Worm (Caenorhabditis elegans): ENCODE measurements around the gene F52C9.3.

Gene F52C9.3

ce11 chrIII:5310403-5310802, 11.3 kb upstream of the F52C9.3 start:
- no peak for TF ChIP-seq unc-62 (GFP tag; optimal IDR thresholded peaks at IDR 0.05)

- no peak for TF ChIP-seq unc-62 (GFP tag; optimal IDR thresholded peaks at IDR 0.05)
These were observed 10.7 kb upstream of the F52C9.3 start, which contains the start of gene pqe-1 for ce11 chrIII:5310940-5311339. Gene pqe-1 (plus strand): TSS chrIII:5311240.

ce11 chrIII:5318610-5319009, 3.1 kb upstream of the F52C9.3 start:
- no peak for TF ChIP-seq unc-62 (GFP tag; optimal IDR thresholded peaks at IDR 0.05)

DNA sequence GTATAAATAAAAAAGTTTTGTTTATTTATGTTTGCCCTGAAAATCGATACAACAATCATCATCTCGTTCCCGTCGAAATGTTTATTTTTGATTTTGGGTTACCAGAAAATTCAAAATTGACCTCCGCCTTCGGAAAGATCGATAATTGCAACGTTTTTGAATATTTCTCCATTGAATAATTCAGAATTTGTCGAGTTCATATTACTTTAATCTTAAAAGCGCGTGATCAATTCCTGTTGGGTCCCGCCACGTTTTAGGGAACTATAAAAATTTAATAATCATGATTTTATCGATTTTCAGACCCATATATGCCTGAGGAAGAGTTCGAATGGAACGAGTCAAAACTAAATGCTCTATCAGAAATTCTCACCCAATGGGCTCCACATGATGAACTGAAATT, 4.6 kb downstream of the F52C9.3 start, which contains the start of gene sorf-2:
TSS of gene sorf-2 (plus strand) at position 301 of the 400 bp plus-strand sequence.
- TF ChIP-seq unc-62 (GFP tag; optimal IDR thresholded peaks at IDR 0.05), result no peak

DNA sequence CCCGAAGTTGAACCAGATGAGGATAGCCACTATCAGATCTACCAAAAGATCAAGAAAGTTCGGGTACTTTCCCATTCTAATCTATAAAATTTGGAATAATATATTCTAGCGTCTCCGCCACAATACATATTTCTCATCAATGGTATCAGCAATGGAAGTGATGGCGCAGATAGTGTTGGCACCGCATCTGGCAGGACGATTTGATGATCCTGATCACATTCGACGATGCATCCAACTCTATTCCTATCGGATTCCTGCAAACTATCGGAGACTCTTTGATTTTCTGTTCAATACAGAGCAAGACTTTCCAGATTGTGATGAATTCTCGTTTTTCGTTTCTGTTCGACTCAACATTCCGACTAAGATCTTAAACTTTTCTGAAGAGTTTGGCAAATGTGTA, 7.7 kb downstream of the F52C9.3 start:
- TF ChIP-seq unc-62 (GFP tag; optimal IDR thresholded peaks at IDR 0.05), result no peak

ce11 chrIII:5334517-5335049, 12.9 kb downstream of the F52C9.3 start:
- no peak for TF ChIP-seq unc-62 (GFP tag; optimal IDR thresholded peaks at IDR 0.05)

ce11 chrIII:5338787-5339186, 17.1 kb downstream of the F52C9.3 start:
- TF ChIP-seq unc-62 (GFP tag; optimal IDR thresholded peaks at IDR 0.05), result no peak

ce11 chrIII:5340530-5340929, 18.8 kb downstream of the F52C9.3 start:
- no peak for TF ChIP-seq unc-62 (GFP tag; optimal IDR thresholded peaks at IDR 0.05)

DNA sequence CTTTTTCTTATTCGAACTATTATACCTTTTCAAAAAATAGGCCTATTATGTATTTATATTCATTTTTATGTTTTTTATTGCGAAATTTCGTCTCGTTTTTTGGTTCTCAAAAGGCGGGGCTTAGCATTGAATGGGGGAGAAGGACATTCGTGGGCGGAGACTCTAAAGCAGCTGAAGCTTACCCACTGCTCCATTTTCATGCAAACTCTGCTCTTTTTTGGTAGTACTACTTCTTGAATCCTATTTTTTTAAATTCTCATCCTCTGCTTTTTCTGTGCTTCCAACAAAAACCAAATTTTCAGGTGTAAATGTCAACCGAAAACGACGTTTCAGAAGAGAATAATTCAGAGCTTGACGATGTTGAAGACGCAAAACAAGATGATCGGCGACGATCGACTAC, 19.7 kb downstream of the F52C9.3 start, which contains the start of gene ZK121.2:
TSS of gene ZK121.2 (plus strand) at position 301 of the 400 bp plus-strand sequence.
- TF ChIP-seq unc-62 (GFP tag; optimal IDR thresholded peaks at IDR 0.05), result no peak

- no peak for TF ChIP-seq unc-62 (GFP tag; optimal IDR thresholded peaks at IDR 0.05)
These were observed 21.9 kb downstream of the F52C9.3 start for ce11 chrIII:5343555-5343954.

- TF ChIP-seq unc-62 (GFP tag; optimal IDR thresholded peaks at IDR 0.05), result no peak
These were observed 22.9 kb downstream of the F52C9.3 start for ce11 chrIII:5344561-5344960.

DNA sequence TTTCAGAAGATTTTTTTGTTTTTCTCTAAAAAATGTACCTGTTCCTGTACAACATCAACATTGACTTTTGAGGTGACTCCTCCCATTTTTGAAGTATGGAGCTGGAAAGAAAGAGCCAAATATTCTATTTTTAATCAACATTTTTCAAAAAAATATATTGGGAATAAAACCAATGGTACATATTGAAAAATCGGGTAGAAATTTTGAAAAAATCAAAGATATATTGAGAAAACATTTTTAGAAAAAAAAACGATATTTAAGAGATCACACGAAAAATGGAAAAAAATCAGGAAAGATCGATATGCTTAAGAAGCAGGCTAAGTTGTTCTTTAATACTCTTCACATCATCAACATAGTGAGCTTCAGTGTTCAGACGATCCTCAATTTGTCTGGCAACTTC, 24.3 kb downstream of the F52C9.3 start, which contains the start of gene glrx-21:
TSS of gene glrx-21 (minus strand) at position 101 of the 400 bp plus-strand sequence.
- no peak for TF ChIP-seq unc-62 (GFP tag; optimal IDR thresholded peaks at IDR 0.05)

DNA sequence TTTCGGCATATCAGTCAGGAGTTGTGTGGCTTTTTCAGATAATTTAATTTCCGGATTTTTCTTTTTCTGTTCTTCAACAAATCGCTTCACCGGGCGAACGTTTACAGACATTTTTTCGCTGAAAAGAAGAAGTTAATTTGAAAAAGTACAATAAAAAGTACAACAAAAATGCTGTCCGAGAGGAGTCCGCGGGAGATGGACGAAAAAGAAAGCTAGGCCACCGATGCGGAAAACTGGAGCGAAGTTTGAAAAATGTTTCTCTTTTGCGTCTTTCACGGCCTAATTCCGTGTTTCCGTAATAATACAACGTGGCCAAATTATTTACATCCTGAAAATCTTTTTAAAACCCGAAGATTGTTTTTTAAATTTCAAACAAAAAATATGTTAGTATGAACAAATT, 27.6 kb downstream of the F52C9.3 start, which contains the start of gene thoc-5:
TSS of gene thoc-5 (minus strand) at position 152 of the 400 bp plus-strand sequence.
- no peak for TF ChIP-seq unc-62 (GFP tag; optimal IDR thresholded peaks at IDR 0.05)

ce11 chrIII:5361909-5362308, 40.2 kb downstream of the F52C9.3 start, which contains the start of gene Y32H12A.1:
Gene Y32H12A.1 (plus strand): TSS chrIII:5362209.
- TF ChIP-seq unc-62 (GFP tag; optimal IDR thresholded peaks at IDR 0.05), result no peak

DNA sequence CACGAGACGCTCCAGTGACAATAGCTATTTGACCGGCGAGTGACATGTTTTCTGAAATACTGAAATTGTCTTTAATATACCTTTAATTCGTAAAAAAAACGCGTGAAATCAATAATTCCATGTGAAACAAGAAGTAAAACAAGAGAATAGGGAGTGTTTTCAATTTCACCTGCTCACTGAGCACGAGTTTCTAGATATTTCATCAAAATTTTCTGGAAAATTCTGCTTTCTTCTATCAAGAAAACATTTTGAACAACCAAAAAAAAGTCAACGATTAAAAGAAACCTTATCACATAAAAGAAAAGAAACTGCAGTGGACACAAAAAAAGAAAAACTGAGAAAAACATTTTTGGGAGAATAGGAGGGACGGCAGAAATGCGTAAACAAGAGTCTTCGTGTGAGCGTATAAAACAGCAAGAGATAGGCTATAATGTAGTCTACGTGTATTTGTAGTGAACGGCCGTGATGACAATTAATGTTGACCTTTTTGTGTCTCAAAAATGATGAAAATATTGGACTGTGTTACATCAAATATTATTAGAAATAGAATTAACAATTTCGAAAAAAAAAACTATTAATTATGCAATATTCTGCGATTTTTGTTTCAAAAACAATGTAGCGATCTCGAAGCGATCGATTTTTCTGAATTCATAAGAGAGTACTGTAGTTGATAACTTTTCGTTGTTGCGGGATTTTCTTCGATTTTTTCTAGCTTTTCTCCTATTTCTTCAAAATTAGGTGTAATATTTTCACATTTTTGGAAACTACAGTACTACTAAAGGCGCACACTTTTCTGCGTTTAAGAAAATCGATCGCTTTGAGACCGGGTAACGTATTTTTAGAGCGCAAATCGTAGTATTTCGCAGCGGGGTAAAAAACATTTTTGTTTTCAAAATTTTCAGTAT, 46.6 kb downstream of the F52C9.3 start, which contains the start of gene dhs-9:
TSS of gene dhs-9 (minus strand) at position 51 of the 905 bp plus-strand sequence.
- no peak for TF ChIP-seq unc-62 (GFP tag; optimal IDR thresholded peaks at IDR 0.05)

DNA sequence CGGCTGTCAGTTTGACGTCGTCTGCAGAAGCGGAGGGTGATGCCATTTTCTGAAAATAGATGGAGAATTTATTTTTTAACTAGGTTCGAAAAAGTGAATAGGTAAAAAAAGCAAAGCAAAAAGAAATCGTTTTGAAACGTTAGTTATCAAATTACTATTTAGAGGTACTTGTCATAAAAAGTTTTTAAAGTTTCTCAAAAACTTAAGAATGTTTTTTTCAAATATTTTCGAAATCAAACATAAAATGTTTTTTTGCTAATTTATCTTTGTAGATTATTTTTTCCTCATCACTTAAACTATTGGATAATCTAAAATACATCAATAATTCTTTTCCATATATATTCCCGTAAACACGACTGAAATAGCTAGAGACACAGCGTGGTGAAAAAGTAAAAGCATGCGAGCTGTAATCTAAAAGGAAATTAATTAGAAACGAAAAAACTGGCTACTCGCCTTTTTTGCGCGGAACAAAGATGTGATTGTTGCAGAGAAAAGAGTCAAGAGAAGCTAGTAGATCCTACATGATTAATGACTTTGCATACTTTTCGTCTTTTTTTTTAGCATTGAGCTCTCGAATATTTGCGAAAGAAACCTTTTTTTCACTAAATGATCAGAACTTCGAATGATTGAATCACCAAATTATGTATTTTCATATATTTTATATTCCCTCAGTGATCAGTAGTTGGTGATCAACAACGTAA, 49.7 kb downstream of the F52C9.3 start, which contains the start of gene szy-2:
TSS of gene szy-2 (minus strand) at position 51 of the 701 bp plus-strand sequence.
- TF ChIP-seq unc-62 (GFP tag; optimal IDR thresholded peaks at IDR 0.05), result no peak

All from whole organism, dauer.